Fruit fly (Drosophila melanogaster): ENCODE data around the gene Ncoa6.

DNA sequence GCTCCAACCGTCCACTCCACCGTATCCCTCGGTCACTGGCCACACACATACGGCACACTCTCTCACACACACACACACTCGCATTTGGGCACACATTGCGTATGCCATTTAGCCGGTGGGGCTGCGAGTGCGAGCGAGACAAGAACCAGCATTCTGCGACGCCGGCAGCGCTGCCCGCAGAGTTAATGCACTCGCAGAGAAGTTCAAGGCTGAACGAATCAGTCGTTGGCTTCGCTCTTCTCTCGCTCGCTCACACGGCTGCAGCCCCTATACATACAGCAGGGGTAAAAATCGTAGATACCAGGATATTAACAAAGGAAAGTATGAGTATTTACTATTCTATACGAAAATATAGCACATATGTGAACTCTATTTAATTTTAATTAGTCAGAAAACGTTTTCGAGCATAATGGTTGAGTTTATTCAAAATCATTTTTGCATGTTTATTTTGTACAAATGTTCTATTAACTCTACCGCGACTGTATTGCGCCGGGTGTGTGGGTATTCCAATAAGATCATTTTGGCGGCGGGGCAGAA, 33.4 kb downstream of the Ncoa6 start:
- TF ChIP-seq CG16779 (tag; optimal IDR thresholded peaks at IDR 0.05): peak; percentile 94
- peak; percentile 93 to 97 for TF ChIP-seq ss (GFP tag; optimal IDR thresholded peaks at IDR 0.05)
- TF ChIP-seq CG15336 (GFP tag; IDR thresholded peaks at IDR 0.05): peak; percentile 93
- TF ChIP-seq CG11902 (GFP tag; optimal IDR thresholded peaks at IDR 0.05): peak; percentile 86
- TF ChIP-seq CG8319 (GFP tag; optimal IDR thresholded peaks at IDR 0.05): peak; percentile 85
- peak; percentile 94 for TF ChIP-seq CG8119 (GFP tag; IDR thresholded peaks at IDR 0.05)
- TF ChIP-seq CG6854 (GFP tag; optimal IDR thresholded peaks at IDR 0.05): peak; percentile 86
